Fruit fly (Drosophila melanogaster) Kc167 (cell line): ENCODE measurements around the gene CG44476.

Experiments used
- Myc ChIP-seq: fragments of >200 bp; optimal IDR thresholded peaks from 2 replicates; lab custom pipeline; 2017; ENCODE audit warnings: missing external identifiers
- Sin3A ChIP-seq: fragments of >200 bp; optimal IDR thresholded peaks from 2 replicates; lab custom pipeline; 2018; ENCODE audit warnings: missing external identifiers
- h ChIP-seq: fragments of >200 bp; optimal IDR thresholded peaks from 3 replicates; lab custom pipeline; 2018; ENCODE audit warnings: missing external identifiers
- insv ChIP-seq: fragments of >200 bp; optimal IDR thresholded peaks from 3 replicates; lab custom pipeline; 2018; ENCODE audit warnings: missing external identifiers
- psq ChIP-seq: fragments of >200 bp; optimal IDR thresholded peaks from 2 replicates; lab custom pipeline; 2017; ENCODE audit warnings: missing external identifiers
- ttk ChIP-seq: sonication (Bioruptor generic); optimal IDR thresholded peaks from 2 replicates; lab custom pipeline; 2017; ENCODE audit warnings: missing external identifiers

Gene CG44476

DNA sequence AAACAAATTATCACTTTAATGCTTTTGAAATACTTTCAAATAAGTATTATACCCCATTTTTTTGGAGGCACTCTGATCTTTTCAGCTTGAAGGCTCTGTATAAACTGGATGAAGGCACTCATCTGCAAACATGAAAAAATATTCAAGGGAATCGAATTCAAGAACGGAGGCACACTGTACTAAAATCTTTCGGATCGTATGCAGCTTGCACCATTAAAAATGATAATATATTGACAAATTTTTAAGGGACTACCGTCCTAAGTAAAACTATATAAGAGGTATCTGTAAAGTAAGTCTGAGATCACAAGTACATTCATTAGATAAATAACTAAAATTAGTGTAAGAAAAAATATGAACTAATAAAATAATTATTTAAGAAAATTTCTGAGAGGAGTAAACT is at the start of gene CG44476:
TSS of gene CG44476 (minus strand) at position 101 of the 400 bp plus-strand sequence.
- TF ChIP-seq insv (lab: Kevin White, UChicago) (no peak), Sin3A (lab: Kevin White, UChicago) (no peak), Myc (no peak), h (lab: Kevin White, UChicago) (no peak), ttk (lab: Kevin White, UChicago) (no peak), psq (no peak)

DNA sequence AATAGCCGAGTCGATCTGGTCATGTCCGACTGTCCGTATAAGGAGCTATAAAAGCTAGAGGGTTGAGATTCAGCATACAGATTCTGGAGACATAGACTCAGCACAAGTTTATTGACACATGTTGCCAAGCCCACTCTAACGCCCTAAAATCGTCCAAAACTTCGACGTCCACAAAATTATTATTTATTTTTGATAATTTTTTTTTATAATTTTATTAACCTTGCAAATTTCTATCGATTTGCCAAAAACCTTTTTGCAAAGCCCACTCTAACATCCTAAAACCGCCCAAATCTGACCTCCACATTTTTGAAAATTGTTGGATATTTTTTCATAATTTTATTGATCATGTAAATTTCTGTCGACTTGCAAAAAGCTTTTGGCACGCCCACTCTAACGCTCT is 46.2 kb upstream of the CG44476 start, which contains the start of gene JMJD4:
TSS of gene JMJD4 (minus strand) at position 101 of the 400 bp plus-strand sequence.
- TF ChIP-seq insv (lab: Kevin White, UChicago) (no peak), psq (no peak), Myc (no peak), ttk (lab: Kevin White, UChicago) (no peak), Sin3A (lab: Kevin White, UChicago) (no peak), h (lab: Kevin White, UChicago) (no peak)

DNA sequence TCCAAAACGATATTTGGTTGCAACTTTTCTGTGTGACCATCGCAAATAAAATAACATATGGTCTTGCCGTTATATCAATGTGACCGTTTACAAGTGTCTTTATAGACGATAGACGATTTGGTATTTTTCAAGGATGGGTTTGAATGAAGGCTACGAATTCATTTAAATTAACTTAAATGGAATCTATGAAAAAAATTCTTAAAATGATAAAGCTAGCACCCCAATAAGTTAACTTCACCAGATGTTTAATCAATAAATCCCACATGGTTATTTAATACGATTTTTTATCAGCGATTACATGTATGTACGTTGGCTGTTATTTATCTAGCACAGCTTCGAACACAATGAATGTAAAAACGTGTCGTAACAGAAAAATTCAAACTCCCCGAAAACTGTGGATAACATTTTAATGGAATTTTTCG is 45.7 kb upstream of the CG44476 start:
- TF ChIP-seq h (lab: Kevin White, UChicago) = no peak
- TF ChIP-seq psq = no peak
- TF ChIP-seq Myc = no peak
- no peak for TF ChIP-seq Sin3A (lab: Kevin White, UChicago)
- TF ChIP-seq insv (lab: Kevin White, UChicago) = no peak
- no peak for TF ChIP-seq ttk (lab: Kevin White, UChicago)

DNA sequence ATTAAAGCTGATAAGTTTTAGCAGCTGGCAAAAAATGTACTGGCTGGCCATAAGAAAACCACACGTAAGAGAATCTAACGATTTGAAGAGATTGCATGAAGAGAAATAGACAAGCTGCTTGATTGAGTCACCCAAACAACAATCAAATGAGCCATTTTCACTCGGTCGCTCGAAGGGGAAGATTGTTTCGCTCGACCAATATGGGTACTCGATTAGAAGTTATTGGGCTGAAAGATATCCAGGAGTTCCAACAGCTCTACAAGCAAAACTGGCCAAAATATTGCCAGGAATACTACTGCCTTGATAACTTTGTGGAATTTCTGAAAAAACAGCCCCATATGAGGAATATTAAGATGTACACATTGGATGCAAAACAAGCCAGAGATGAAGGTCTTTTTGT is 42.9 kb upstream of the CG44476 start, which contains the start of gene CG5783:
TSS of gene CG5783 (plus strand) at position 167 of the 400 bp plus-strand sequence.
- TF ChIP-seq psq (no peak), Myc (no peak), Sin3A (lab: Kevin White, UChicago) (no peak), ttk (lab: Kevin White, UChicago) (no peak), insv (lab: Kevin White, UChicago) (no peak), h (lab: Kevin White, UChicago) (no peak)

DNA sequence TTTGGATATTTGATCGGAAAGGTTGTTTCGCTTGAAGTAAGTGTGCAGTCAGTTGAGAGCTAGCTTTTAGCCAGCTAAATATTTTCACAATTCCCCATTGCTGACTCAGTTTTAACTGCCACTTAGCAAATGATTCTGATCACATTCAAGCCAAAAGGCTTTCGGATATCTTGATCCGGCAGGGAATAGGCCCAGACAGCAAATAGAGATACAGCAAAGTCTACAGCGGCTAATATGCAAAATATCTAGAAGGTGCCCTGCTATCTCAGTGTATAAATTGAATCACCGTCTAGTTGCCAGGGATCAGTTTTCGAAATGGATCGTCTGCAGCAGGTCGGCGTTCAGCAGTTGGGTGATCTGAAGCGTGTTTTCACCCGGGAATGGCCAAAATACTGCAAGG is 41.6 kb upstream of the CG44476 start, which contains the start of gene CG15155:
TSS of gene CG15155 (plus strand) at position 301 of the 400 bp plus-strand sequence.
- no peak for TF ChIP-seq Myc
- no peak for TF ChIP-seq psq
- TF ChIP-seq ttk (lab: Kevin White, UChicago) = no peak
- no peak for TF ChIP-seq insv (lab: Kevin White, UChicago)
- no peak for TF ChIP-seq h (lab: Kevin White, UChicago)
- no peak for TF ChIP-seq Sin3A (lab: Kevin White, UChicago)

DNA sequence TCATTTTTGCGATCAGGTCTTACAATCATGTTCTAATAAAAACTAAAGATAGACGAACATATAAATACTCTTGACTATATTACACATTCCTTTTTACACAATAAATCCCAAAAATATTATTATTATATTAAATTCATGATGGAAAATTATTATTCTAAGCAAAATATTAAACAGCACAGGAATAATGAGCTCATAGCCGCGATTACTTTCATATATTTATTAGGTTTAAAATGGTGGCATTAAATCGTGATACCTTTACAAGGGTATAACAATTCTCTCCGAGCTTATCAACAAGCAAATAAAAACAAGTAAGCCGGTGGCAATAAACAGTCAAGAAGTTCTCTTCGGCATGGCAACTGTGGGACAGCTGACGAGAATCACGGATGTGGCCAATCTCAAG is 40.1 kb upstream of the CG44476 start, which contains the start of gene CG17681:
TSS of gene CG17681 (plus strand) at position 56 of the 400 bp plus-strand sequence.
- TF ChIP-seq psq (no peak), ttk (lab: Kevin White, UChicago) (no peak), h (lab: Kevin White, UChicago) (no peak), Myc (no peak), Sin3A (lab: Kevin White, UChicago) (no peak), insv (lab: Kevin White, UChicago) (no peak)

DNA sequence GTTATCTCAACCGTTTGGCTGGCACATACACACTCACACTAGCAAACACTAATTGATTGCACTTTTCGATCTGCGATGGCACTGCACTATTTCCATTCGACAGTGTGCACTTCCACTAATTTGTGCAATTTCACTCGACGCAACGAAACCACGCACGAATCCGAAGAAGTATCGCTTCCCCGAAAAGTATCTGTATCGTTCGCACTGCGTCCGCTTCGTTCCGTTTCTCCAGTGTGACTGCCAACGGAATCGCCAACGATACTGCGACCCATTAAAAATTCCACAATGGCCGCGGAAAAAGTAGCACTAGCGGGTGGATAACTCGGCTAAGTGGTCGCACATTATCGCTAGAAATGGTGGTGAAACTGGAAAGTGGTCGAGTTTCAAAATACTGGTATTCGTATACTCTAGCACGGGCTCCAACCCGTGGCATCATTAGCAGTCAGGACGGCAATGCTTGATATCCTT is 39.2 kb upstream of the CG44476 start, which contains the start of gene Socs36E:
TSS of gene Socs36E (minus strand) at position 246 of the 468 bp plus-strand sequence.
- TF ChIP-seq psq (no peak), insv (lab: Kevin White, UChicago) (no peak), ttk (lab: Kevin White, UChicago) (no peak), Myc (no peak), h (lab: Kevin White, UChicago) (no peak), Sin3A (lab: Kevin White, UChicago) (no peak)

DNA sequence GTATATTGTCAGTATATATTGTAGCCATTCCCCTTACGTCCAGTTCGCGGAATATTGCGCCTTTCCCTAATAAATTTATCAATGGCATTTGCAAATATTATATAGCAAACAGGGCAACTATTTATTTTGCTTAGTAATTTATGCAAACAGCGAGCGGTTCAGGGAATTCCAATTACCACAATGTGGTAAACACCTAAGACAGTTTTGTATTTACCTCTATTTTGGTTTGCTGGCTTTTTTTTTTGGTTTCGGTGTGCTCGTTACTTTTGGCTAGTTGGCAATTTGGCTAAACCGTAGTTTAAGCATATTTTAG is 38.8 kb upstream of the CG44476 start:
- TF ChIP-seq Myc = no peak
- TF ChIP-seq Sin3A (lab: Kevin White, UChicago) = no peak
- no peak for TF ChIP-seq insv (lab: Kevin White, UChicago)
- TF ChIP-seq h (lab: Kevin White, UChicago) = no peak
- TF ChIP-seq psq = no peak
- TF ChIP-seq ttk (lab: Kevin White, UChicago) = no peak

DNA sequence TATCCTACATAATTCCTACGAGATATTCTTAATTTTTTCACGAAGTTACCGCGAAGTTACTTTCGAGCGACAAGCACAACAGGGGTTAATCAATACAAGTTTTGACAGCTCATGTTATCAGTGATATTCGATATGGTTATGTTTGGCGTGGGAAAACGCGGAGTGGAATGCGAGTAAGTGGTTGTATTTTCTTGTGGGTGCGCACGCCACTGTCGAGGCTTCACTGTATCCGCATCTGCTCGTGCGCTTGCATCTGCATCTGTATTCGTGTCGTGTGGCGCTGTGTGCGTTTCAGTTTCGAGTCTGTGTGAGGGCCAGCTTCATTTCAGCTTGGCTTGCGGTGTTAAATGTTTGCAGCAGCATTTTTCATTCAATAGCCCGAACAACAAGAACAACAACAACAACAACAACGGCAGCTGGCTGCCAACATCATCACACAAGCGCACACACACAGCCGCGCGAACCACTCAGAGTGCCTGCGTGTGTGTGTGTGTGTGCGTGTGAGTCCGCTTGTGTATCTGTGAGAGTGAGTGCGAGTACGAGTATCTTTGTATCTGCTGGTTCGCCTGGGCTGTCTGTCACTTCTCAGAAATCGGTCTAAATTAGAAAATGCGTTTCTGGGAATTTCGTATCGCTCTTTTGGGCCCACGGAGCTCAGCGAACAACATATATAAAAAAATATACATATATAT is 38.3 kb upstream of the CG44476 start:
- no peak for TF ChIP-seq h (lab: Kevin White, UChicago)
- TF ChIP-seq Myc = no peak
- TF ChIP-seq Sin3A (lab: Kevin White, UChicago) = no peak
- no peak for TF ChIP-seq psq
- no peak for TF ChIP-seq insv (lab: Kevin White, UChicago)
- no peak for TF ChIP-seq ttk (lab: Kevin White, UChicago)

DNA sequence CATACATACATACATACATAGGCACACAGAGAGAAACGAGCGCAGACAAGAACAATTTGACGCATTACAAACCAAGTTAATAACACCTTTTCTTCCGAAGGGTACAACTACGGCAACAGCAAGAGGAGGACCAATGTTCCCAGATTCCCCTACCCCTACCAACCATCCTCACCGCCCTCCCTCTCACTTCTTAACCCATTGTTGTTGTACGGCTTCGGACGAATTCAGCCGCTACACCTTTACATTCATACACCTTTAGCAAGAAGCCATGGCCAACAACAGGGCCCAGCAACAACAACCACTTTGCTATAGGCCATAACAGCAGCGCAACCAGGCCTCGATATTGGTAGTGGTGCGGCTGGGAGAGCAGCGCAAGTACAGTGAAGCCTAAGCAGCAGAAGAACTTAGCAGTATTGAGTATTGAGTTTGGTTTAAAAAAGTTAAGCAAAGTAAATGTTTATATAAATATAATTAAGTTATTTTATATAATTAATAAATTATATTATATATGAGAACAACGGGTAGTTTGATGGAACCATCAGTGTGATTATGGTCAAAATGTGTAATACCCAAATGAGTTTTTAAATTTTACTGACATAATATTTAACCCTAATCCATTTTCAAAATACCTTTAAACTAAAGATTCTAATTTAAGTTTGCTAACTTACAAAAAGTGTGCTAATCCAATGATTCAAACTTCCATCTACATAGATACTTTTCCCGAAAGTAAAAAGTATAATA is 37.6 kb upstream of the CG44476 start:
- TF ChIP-seq Sin3A (lab: Kevin White, UChicago) = no peak
- peak; percentile 58 for TF ChIP-seq ttk (lab: Kevin White, UChicago)

DNA sequence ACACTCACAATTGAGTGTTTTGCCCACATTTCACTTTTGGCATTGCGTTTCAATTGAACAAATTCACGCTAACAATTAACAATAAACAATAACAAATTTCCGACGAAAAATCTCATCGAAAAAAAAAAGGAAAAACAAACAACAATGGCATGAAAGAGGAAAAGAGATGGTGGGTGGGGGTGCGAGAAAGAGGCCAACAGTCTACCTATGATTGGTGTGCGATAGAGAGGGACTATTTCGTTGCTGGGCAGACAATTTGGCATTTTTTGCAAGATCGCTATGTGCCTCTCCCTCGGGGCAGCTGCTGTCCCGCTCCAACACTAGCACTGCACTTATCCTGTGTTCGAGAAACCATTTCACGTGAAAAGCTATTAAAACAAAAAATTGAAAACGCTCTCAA is 36.9 kb upstream of the CG44476 start:
- TF ChIP-seq h (lab: Kevin White, UChicago) (no peak), insv (lab: Kevin White, UChicago) (no peak), Sin3A (lab: Kevin White, UChicago) (no peak), psq (no peak), Myc (no peak), ttk (lab: Kevin White, UChicago) (no peak)
